Worm (Caenorhabditis elegans): ENCODE results near the gene T01E8.8.

Gene T01E8.8

DNA sequence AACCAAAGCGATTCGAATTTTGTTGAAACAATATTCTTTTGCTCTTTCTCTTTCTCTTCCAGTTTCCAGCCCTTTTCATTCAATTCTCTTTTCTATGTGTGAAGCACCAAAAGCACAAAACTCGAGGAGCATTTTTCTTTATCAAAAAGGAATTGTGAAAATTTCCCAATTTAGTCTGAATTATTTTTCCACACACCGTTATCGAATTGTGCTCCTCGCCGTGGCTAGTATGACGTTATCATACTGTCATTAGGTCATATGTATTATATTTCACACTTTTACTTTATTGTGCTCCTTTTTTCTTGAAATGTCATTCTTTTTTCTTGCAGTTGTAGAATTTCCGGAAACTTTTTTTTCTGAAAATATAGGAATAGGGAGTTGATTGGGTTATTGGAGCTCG, 9.4 kb upstream of the T01E8.8 start:
- TF ChIP-seq ahr-1 (tag; optimal IDR thresholded peaks at IDR 0.05): no peak
- TF ChIP-seq ceh-34 (tag; optimal IDR thresholded peaks at IDR 0.05): no peak
- no peak for TF ChIP-seq C38D4.7 (GFP tag; optimal IDR thresholded peaks at IDR 0.05)
- TF ChIP-seq fax-1 (tag; optimal IDR thresholded peaks at IDR 0.05): no peak
- TF ChIP-seq ama-1 (optimal IDR thresholded peaks at IDR 0.05): no peak
- no peak for TF ChIP-seq ttx-3 (tag; optimal IDR thresholded peaks at IDR 0.05)

DNA sequence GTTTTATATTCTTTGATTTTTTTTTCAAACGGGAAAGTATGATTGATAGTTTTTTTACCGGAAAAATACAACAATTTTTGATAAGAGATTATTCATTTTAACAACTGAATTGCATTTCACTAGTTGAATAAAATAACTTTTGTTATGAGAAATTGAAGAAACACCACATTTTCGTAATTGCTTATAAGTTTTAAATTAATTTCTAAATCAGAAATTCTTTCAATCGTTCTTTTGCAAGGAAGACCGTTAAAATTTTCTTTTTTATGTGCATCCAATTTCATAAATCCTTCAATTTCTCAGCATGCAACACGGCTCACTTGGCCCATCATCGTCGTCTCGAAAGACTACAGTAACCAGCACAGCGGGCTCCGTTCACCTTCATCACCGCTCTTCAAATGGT, 8.5 kb upstream of the T01E8.8 start, which contains the start of gene plc-3:
Gene plc-3 (plus strand): TSS at position 301 of the 400 bp plus-strand sequence.
- TF ChIP-seq npax-4 (tag; optimal IDR thresholded peaks at IDR 0.05): no peak
- no peak for TF ChIP-seq fkh-10 (GFP tag; optimal IDR thresholded peaks at IDR 0.05)
- TF ChIP-seq C38D4.7 (GFP tag; optimal IDR thresholded peaks at IDR 0.05): no peak
- no peak for TF ChIP-seq ets-4 (tag; optimal IDR thresholded peaks at IDR 0.05)
- TF ChIP-seq ztf-16 (tag; optimal IDR thresholded peaks at IDR 0.05): no peak
- TF ChIP-seq pax-1 (tag; optimal IDR thresholded peaks at IDR 0.05): no peak
- no peak for TF ChIP-seq sox-4 (tag; optimal IDR thresholded peaks at IDR 0.05)
- no peak for TF ChIP-seq hlh-13 (GFP tag; optimal IDR thresholded peaks at IDR 0.05)
- TF ChIP-seq ceh-31 (tag; optimal IDR thresholded peaks at IDR 0.05): no peak
- TF ChIP-seq ceh-34 (tag; optimal IDR thresholded peaks at IDR 0.05): no peak
- no peak for TF ChIP-seq unc-86 (tag; optimal IDR thresholded peaks at IDR 0.05)
- TF ChIP-seq dve-1 (tag; optimal IDR thresholded peaks at IDR 0.05): no peak
- no peak for TF ChIP-seq ceh-24 (tag; optimal IDR thresholded peaks at IDR 0.05)
- no peak for TF ChIP-seq rnt-1 (tag; optimal IDR thresholded peaks at IDR 0.05)
- no peak for TF ChIP-seq ref-2 (tag; optimal IDR thresholded peaks at IDR 0.05)
- no peak for TF ChIP-seq nfya-1 (tag; optimal IDR thresholded peaks at IDR 0.05)

DNA sequence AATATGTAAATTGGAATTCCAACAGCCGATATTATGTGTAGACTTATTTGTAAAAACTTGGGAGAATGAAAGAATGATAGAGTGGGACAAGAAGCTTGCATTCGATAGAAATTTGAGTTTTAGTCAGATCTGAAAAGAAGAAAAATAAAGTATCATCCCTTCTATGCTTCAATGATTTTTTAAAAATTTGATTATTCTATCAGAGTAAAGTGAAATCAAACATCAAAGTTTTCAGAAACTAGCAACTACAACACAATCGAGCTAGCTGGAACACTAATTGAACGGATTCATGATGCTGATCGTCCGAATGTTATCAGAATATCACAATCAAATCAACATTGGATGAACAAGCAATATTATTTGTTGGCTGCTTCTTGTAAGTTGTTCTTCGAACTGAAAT, 4.0 kb upstream of the T01E8.8 start, which contains the start of gene srh-135:
Gene srh-135 (minus strand): TSS at position 101 of the 400 bp plus-strand sequence.
- TF ChIP-seq npax-4 (tag; optimal IDR thresholded peaks at IDR 0.05) (no peak), C38D4.7 (GFP tag; optimal IDR thresholded peaks at IDR 0.05) (no peak)

DNA sequence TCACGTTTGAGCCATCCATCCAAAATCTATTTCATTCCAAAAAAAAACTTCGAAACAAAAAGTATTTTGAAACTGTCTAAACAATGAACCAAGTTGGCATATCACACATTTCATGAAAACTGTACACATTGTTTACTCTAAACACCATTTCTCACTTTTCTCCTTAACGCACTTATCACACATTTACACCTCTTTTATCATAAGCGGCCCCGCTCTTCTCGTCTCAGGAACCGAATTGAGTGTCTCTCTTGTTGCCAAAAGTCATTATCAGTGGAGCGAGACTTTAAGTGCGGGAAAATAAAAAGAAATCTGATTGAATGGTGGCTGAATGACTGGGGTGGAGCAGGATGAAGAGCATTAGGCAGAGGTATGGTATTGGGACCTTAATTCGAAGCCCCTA, 802 bp downstream of the T01E8.8 start:
- TF ChIP-seq pax-1 (tag; optimal IDR thresholded peaks at IDR 0.05) (peak; percentile 42), elt-2 (tag; optimal IDR thresholded peaks at IDR 0.05) (peak; percentile 60), ama-1 (optimal IDR thresholded peaks at IDR 0.05) (no peak), hlh-6 (tag; optimal IDR thresholded peaks at IDR 0.05) (no peak), ceh-22 (tag; optimal IDR thresholded peaks at IDR 0.05) (no peak)

DNA sequence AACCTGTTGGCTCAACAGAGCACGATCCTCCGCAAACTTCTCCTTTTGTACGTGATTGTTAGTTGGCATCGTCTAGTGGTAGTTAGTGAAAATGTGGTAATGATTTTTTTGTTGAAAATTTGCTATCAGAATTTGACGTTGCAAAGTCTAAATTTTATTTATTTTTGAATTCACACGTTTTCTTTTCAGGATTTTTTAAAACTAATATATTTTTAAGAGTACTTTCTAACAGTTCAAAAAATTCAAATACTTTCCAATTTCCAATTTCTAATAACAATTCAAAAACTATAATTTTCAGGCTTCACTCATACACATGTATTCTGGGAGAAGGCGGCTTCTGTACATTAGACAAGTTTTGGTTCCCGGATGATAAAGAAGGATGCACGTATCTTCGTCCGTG, 3.3 kb downstream of the T01E8.8 start, which contains the start of gene ubxn-5:
Gene ubxn-5 (minus strand): TSS at position 101 of the 400 bp plus-strand sequence.
- no peak for TF ChIP-seq tbx-7 (tag; optimal IDR thresholded peaks at IDR 0.05)

DNA sequence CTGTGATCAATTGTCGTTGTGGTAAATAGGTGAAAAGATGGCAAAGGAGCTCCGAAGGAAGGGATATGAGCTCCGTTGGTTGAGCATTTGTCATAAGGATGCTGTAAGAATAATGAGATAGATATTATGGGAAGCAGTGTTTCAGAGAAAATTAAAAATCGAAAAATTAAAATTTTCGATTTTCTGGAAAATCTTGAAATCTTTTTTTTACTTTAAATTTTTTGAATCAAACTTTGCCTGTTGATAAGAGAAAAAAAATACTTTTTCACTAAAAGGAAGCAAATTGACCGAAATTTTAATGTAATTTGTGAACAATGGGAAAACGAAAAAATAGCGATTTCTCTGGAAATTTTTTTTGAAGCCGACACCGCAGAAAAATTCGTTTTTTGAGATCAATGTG, 8.5 kb downstream of the T01E8.8 start, which contains the start of gene mec-15:
Gene mec-15 (minus strand): TSS at position 101 of the 400 bp plus-strand sequence.
- TF ChIP-seq ztf-16 (tag; optimal IDR thresholded peaks at IDR 0.05) (no peak), fkh-10 (GFP tag; optimal IDR thresholded peaks at IDR 0.05) (no peak), T23F11.4 (GFP tag; optimal IDR thresholded peaks at IDR 0.05) (no peak), ttx-3 (tag; optimal IDR thresholded peaks at IDR 0.05) (no peak), ahr-1 (tag; optimal IDR thresholded peaks at IDR 0.05) (no peak), pag-3 (tag; optimal IDR thresholded peaks at IDR 0.05; ENCODE audit: borderline replicate concordance) (no peak), eyg-1 (tag; optimal IDR thresholded peaks at IDR 0.05) (no peak), ceh-24 (tag; optimal IDR thresholded peaks at IDR 0.05) (no peak), hlh-30 (tag; optimal IDR thresholded peaks at IDR 0.05; ENCODE audit: insufficient read depth) (no peak), ceh-31 (tag; optimal IDR thresholded peaks at IDR 0.05) (no peak), ceh-22 (tag; optimal IDR thresholded peaks at IDR 0.05) (no peak), ets-4 (tag; optimal IDR thresholded peaks at IDR 0.05) (no peak), sox-4 (tag; optimal IDR thresholded peaks at IDR 0.05) (no peak)

DNA sequence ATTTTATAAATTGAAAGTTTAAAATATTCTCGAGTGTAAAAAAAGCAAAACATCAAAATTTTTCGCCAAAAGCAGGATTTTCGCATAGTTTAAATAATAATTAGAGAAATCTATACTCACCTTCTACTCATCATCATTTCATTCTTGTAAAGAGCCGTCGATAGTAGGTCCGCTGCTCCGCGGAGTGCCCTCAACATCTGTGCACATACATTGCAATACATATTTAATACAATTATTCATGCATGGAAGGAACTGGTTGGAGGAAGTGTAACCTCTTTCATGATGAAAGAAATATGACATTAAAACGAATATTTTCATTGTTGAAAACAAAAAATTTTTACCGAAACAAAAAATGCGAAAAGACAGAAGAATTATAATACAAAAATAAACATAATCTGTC, 11.2 kb downstream of the T01E8.8 start, which contains the start of gene mrps-14:
Gene mrps-14 (minus strand): TSS at position 197 of the 400 bp plus-strand sequence.
- TF ChIP-seq ceh-24 (tag; optimal IDR thresholded peaks at IDR 0.05): no peak
- TF ChIP-seq gmeb-2 (tag; optimal IDR thresholded peaks at IDR 0.05): no peak
- TF ChIP-seq lim-6 (tag; optimal IDR thresholded peaks at IDR 0.05): no peak
- no peak for TF ChIP-seq hlh-15 (tag; optimal IDR thresholded peaks at IDR 0.05)
- TF ChIP-seq C08G9.2 (tag; optimal IDR thresholded peaks at IDR 0.05): no peak
- TF ChIP-seq ref-2 (tag; optimal IDR thresholded peaks at IDR 0.05): no peak
- no peak for TF ChIP-seq unc-3 (GFP tag; conservative IDR thresholded peaks at IDR 0.05)
- TF ChIP-seq unc-3 (tag; optimal IDR thresholded peaks at IDR 0.05): no peak
- no peak for TF ChIP-seq fkh-6 (tag; optimal IDR thresholded peaks at IDR 0.05)
- no peak for TF ChIP-seq che-1 (tag; optimal IDR thresholded peaks at IDR 0.05)
- TF ChIP-seq T23F11.4 (GFP tag; optimal IDR thresholded peaks at IDR 0.05): no peak
- no peak for TF ChIP-seq ceh-22 (tag; optimal IDR thresholded peaks at IDR 0.05)
- TF ChIP-seq F13H6.1 (tag; optimal IDR thresholded peaks at IDR 0.05): no peak
- TF ChIP-seq K02D7.2 (tag; optimal IDR thresholded peaks at IDR 0.05): no peak
- no peak for TF ChIP-seq dmd-4 (tag; optimal IDR thresholded peaks at IDR 0.05; ENCODE audit: borderline replicate concordance)
- no peak for TF ChIP-seq ets-4 (tag; optimal IDR thresholded peaks at IDR 0.05)
- no peak for TF ChIP-seq hlh-13 (GFP tag; optimal IDR thresholded peaks at IDR 0.05)

Data from whole organism, late embryonic.